Fruit fly (Drosophila melanogaster): ENCODE measurements around the gene Pcyt2.

The Pcyt2 gene

DNA sequence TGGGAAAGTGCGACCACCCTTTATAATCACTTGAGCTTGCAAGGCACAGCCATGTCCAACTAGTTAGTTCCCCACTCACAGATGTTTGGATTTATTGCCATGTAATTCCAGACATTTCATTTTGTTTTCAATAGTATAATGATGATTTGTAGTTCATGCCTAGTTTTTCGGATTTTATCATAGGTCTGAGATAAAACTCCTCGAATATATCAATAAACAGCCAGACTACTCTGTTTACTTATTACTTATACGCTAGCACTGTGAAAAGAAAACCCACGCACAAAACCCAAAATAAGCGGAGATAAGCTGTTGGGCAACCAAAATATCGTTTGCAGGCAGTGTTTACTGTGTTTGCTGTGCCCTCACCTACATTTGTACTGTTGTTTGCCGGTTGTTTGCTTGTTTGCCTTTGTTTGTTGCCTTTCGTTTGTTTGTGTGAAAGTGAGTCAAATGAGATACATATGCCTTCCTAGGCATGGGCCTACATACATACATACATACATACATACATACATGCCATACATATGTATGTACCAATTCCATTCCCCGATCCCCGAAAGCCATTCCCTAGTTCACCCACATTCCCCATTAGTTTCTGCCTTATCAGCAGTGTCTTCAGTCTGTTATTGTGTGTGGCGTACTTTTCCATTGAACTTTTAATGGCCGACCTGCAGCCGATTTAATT, 26.0 kb downstream of the Pcyt2 start (continued):
- TF ChIP-seq ase (GFP tag; IDR thresholded peaks at IDR 0.05): 0 out of 3 replicates have a peak, but pooled peaks have one; percentile 26
- TF ChIP-seq CG14965 (GFP tag; optimal IDR thresholded peaks at IDR 0.05; ENCODE audit: borderline replicate concordance): peak; percentile 60
- TF ChIP-seq CG3065 (GFP tag; optimal IDR thresholded peaks at IDR 0.05): peak; percentile 29
- peak in 1 of 2 experiments; percentile 47 for TF ChIP-seq insv (GFP tag; optimal IDR thresholded peaks at IDR 0.05)
- no peak for TF ChIP-seq Chrac-16 (GFP tag; optimal IDR thresholded peaks at IDR 0.05)
- peak; percentile 62; the same call in 1 of the 2 replicates for TF ChIP-seq CG31441 (GFP tag; IDR thresholded peaks at IDR 0.05)
- no peak for TF ChIP-seq CG11560 (tag; IDR thresholded peaks at IDR 0.05)
- TF ChIP-seq pan (optimal IDR thresholded peaks at IDR 0.05): no peak
- TF ChIP-seq pan (GFP tag; optimal IDR thresholded peaks at IDR 0.05 in 1 of 2, IDR thresholded peaks at IDR 0.05 in 1 of 2): peak in 1 of 2 experiments; percentile 41
- TF ChIP-seq chn (GFP tag; optimal IDR thresholded peaks at IDR 0.05): peak; percentile 50
- no peak; the same call in 1 of the 2 replicates for TF ChIP-seq CG14441 (GFP tag; IDR thresholded peaks at IDR 0.05)
- peak; percentile 41; the same call in 1 of the 4 replicates for TF ChIP-seq Gug (GFP tag; IDR thresholded peaks at IDR 0.05)
- TF ChIP-seq Nf-YC (tag; optimal IDR thresholded peaks at IDR 0.05): no peak
- TF ChIP-seq CG43689 (GFP tag; IDR thresholded peaks at IDR 0.05): peak; percentile 45; the same call in 1 of the 2 replicates
- peak; percentile 65; the same call in 2 of the 3 replicates for TF ChIP-seq CG17361 (GFP tag; IDR thresholded peaks at IDR 0.05)
- TF ChIP-seq CG18599 (GFP tag; optimal IDR thresholded peaks at IDR 0.05): peak; percentile 72
- TF ChIP-seq CG8765 (GFP tag; IDR thresholded peaks at IDR 0.05): no peak
- TF ChIP-seq CG7839 (tag; optimal IDR thresholded peaks at IDR 0.05): peak; percentile 76
- TF ChIP-seq CG2199 (GFP tag; IDR thresholded peaks at IDR 0.05): no peak
- no peak for TF ChIP-seq CG7357 (GFP tag; IDR thresholded peaks at IDR 0.05)
- TF ChIP-seq CG10543 (GFP tag; optimal IDR thresholded peaks at IDR 0.05): peak; percentile 48
- peak; percentile 76 for TF ChIP-seq odd (GFP tag; optimal IDR thresholded peaks at IDR 0.05)
- TF ChIP-seq CG10959 (GFP tag; IDR thresholded peaks at IDR 0.05): peak; percentile 45; the same call in 1 of the 2 replicates
- peak; percentile 62 for TF ChIP-seq HmgZ (tag; optimal IDR thresholded peaks at IDR 0.05)
- TF ChIP-seq CG13287 (GFP tag; IDR thresholded peaks at IDR 0.05; ENCODE audit: partially characterized antibody): no peak
- peak; percentile 37 for TF ChIP-seq vvl (GFP tag; IDR thresholded peaks at IDR 0.05)
- no peak for TF ChIP-seq hth (optimal IDR thresholded peaks at IDR 0.05)
- peak; percentile 64 for TF ChIP-seq CoRest (tag; optimal IDR thresholded peaks at IDR 0.05)
- peak; percentile 73 for TF ChIP-seq Camta (GFP tag; optimal IDR thresholded peaks at IDR 0.05)
- TF ChIP-seq CG12769 (tag; optimal IDR thresholded peaks at IDR 0.05): peak; percentile 50
- TF ChIP-seq zen2 (GFP tag; IDR thresholded peaks at IDR 0.05; ENCODE audit: partially characterized antibody): no peak
- TF ChIP-seq Fer2 (tag; optimal IDR thresholded peaks at IDR 0.05): no peak
- peak; percentile 46 for TF ChIP-seq CG7786 (GFP tag; optimal IDR thresholded peaks at IDR 0.05)
- no peak for TF ChIP-seq CG2129 (GFP tag; IDR thresholded peaks at IDR 0.05; ENCODE audit: partially characterized antibody)
- no peak for TF ChIP-seq gsb (GFP tag; IDR thresholded peaks at IDR 0.05)
- peak; percentile 58; the same call in 1 of the 3 replicates for TF ChIP-seq ken (GFP tag; IDR thresholded peaks at IDR 0.05)
- peak; percentile 35 for TF ChIP-seq mam (GFP tag; optimal IDR thresholded peaks at IDR 0.05)
- TF ChIP-seq pita (GFP tag; optimal IDR thresholded peaks at IDR 0.05): no peak
- TF ChIP-seq CG8089 (GFP tag; optimal IDR thresholded peaks at IDR 0.05): peak; percentile 72
- TF ChIP-seq dpn (GFP tag; optimal IDR thresholded peaks at IDR 0.05): peak; percentile 50 to 54
- no peak for TF ChIP-seq HLH4C (GFP tag; IDR thresholded peaks at IDR 0.05; ENCODE audit: partially characterized antibody)
- peak; percentile 16 for TF ChIP-seq CG9609 (GFP tag; optimal IDR thresholded peaks at IDR 0.05)
- peak; percentile 64 for TF ChIP-seq sisA (GFP tag; IDR thresholded peaks at IDR 0.05)
- TF ChIP-seq E2f1 (GFP tag; IDR thresholded peaks at IDR 0.05): 0 out of 2 replicates have a peak, but pooled peaks have one; percentile 48
- TF ChIP-seq H15 (GFP tag; IDR thresholded peaks at IDR 0.05): no peak
- no peak for TF ChIP-seq ftz-f1 (GFP tag; optimal IDR thresholded peaks at IDR 0.05)
- no peak for TF ChIP-seq bbx (GFP tag; IDR thresholded peaks at IDR 0.05; ENCODE audit: partially characterized antibody)
- TF ChIP-seq chif (GFP tag; optimal IDR thresholded peaks at IDR 0.05): peak in 1 of 2 experiments; percentile 58
- no peak for TF ChIP-seq Dll (GFP tag; IDR thresholded peaks at IDR 0.05; ENCODE audit: partially characterized antibody)
- peak; percentile 72 for TF ChIP-seq CG17829 (tag; optimal IDR thresholded peaks at IDR 0.05)

All from whole organism, embryonic.